Worm (Caenorhabditis elegans) whole organism, young adult: ENCODE measurements around the gene Y73B6BL.288.

Experiments used
- B0035.1 ChIP-seq: sonication (generic microtip); optimal IDR thresholded peaks from 2 replicates; lab custom pipeline; 2016; ENCODE audit warnings: missing genetic modification characterization, mild to moderate bottlenecking, missing compliant biosample characterization, missing genotype, missing genetic modification reagents
- C06A6.2 ChIP-seq: fragments of 200-800 bp; sonication (Bioruptor generic); conservative IDR thresholded peaks from 2 replicates; pipeline ENCODE4 v1.3.6; 2022; ENCODE audit warnings: missing genetic modification characterization, missing compliant biosample characterization
- D2030.7 ChIP-seq: fragments of 200-800 bp; sonication (Bioruptor generic); IDR thresholded peaks from 2 replicates; pipeline ENCODE4 v1.3.6; 2022; ENCODE audit warnings: missing genetic modification reagents, missing genetic modification characterization, missing compliant biosample characterization
- F23B12.7 ChIP-seq: sonication (generic microtip); optimal IDR thresholded peaks from 2 replicates; lab custom pipeline; 2017; ENCODE audit warnings: missing genetic modification characterization, mild to moderate bottlenecking, missing compliant biosample characterization, antibody characterized with exemption, moderate library complexity; ENCODE audit not compliant: insufficient read depth
- F37B4.10 ChIP-seq: fragments of 200-800 bp; sonication (Bioruptor generic); IDR thresholded peaks from 2 replicates; pipeline ENCODE4 v1.3.6; 2022; ENCODE audit warnings: missing genetic modification characterization, missing compliant biosample characterization
- F57C9.4 ChIP-seq: sonication (generic microtip); optimal IDR thresholded peaks from 2 replicates; lab custom pipeline; 2017; ENCODE audit warnings: mild to moderate bottlenecking, missing genetic modification characterization, missing compliant biosample characterization
- K12H6.12 ChIP-seq: fragments of 200-800 bp; sonication (Bioruptor generic); optimal IDR thresholded peaks from 2 replicates; lab custom pipeline; 2018; ENCODE audit warnings: mild to moderate bottlenecking, missing genetic modification characterization, missing compliant biosample characterization
- Y56A3A.18 ChIP-seq: fragments of 200-800 bp; sonication (Bioruptor generic); IDR thresholded peaks from 2 replicates; pipeline ENCODE4 v1.3.6; 2022; ENCODE audit warnings: missing genetic modification reagents, missing genetic modification characterization, missing compliant biosample characterization
- Y79H2A.3 ChIP-seq: fragments of 200-800 bp; sonication (Bioruptor generic); conservative IDR thresholded peaks from 2 replicates; pipeline ENCODE4 v1.3.6; 2022; ENCODE audit warnings: missing genetic modification reagents, missing genetic modification characterization, missing compliant biosample characterization
- ZK185.1 ChIP-seq: sonication (generic microtip); optimal IDR thresholded peaks from 2 replicates; lab custom pipeline; 2016; ENCODE audit warnings: mild to moderate bottlenecking, missing genetic modification characterization, missing compliant biosample characterization; ENCODE audit not compliant: poor library complexity, severe bottlenecking
- ama-1 ChIP-seq, 3 experiments: fragments of 150-350 bp in 1 of 3; sonication (generic microtip) in 2 of 3; optimal IDR thresholded peaks; 2 replicates each; lab custom pipeline; 2014 to 2018; ENCODE audit warnings: missing biosample characterization in 2 of 3, missing genetic modification characterization in 2 of 3, missing genetic modification reagents in 2 of 3
- attf-3 ChIP-seq: fragments of 200-800 bp; sonication (Bioruptor generic); conservative IDR thresholded peaks from 2 replicates; pipeline ENCODE4 v1.3.6; 2022; ENCODE audit warnings: missing genetic modification reagents, missing genetic modification characterization, missing compliant biosample characterization
- attf-5 ChIP-seq: fragments of 200-800 bp; sonication (Bioruptor generic); optimal IDR thresholded peaks from 2 replicates; lab custom pipeline; 2018; ENCODE audit warnings: mild to moderate bottlenecking, missing genetic modification characterization, missing compliant biosample characterization
- attf-6 ChIP-seq: fragments of 200-800 bp; sonication (Bioruptor generic); IDR thresholded peaks from 2 replicates; pipeline ENCODE4 v1.3.6; 2022; ENCODE audit warnings: missing genetic modification reagents, missing genetic modification characterization, missing compliant biosample characterization
- bed-2 ChIP-seq: fragments of 200-800 bp; sonication (Bioruptor generic); IDR thresholded peaks from 2 replicates; pipeline ENCODE4 v1.3.6; 2022; ENCODE audit warnings: missing genetic modification reagents, missing genetic modification characterization, missing compliant biosample characterization
- ceh-100 ChIP-seq: fragments of 200-800 bp; sonication (Bioruptor generic); IDR thresholded peaks from 2 replicates; pipeline ENCODE4 v1.3.6; 2022; ENCODE audit warnings: missing genetic modification reagents, missing genetic modification characterization, missing compliant biosample characterization
- ceh-27 ChIP-seq: fragments of 200-800 bp; sonication (Bioruptor generic); optimal IDR thresholded peaks from 2 replicates; lab custom pipeline; 2018; ENCODE audit warnings: mild to moderate bottlenecking, missing genetic modification characterization, moderate library complexity, missing compliant biosample characterization
- ceh-58 ChIP-seq: fragments of 200-800 bp; sonication (Bioruptor generic); IDR thresholded peaks from 2 replicates; pipeline ENCODE4 v1.3.6; 2022; ENCODE audit warnings: missing genetic modification characterization, missing compliant biosample characterization
- ceh-79 ChIP-seq: sonication (generic microtip); optimal IDR thresholded peaks from 2 replicates; lab custom pipeline; 2017; ENCODE audit warnings: mild to moderate bottlenecking, missing genetic modification characterization, missing compliant biosample characterization
- die-1 ChIP-seq: sonication (generic microtip); optimal IDR thresholded peaks from 2 replicates; lab custom pipeline; 2016; ENCODE audit warnings: missing genotype, mild to moderate bottlenecking, missing genetic modification characterization, missing compliant biosample characterization
- dox-1 ChIP-seq: fragments of 200-800 bp; sonication (Bioruptor generic); IDR thresholded peaks from 2 replicates; pipeline ENCODE4 v1.3.6; 2022; ENCODE audit warnings: missing genetic modification reagents, missing genetic modification characterization, missing compliant biosample characterization
- efl-1 ChIP-seq: fragments of 150-350 bp; optimal IDR thresholded peaks from 2 replicates; lab custom pipeline; 2014; ENCODE audit warnings: missing biosample characterization, missing genetic modification reagents, missing genetic modification characterization
- egl-18 ChIP-seq: fragments of 200-800 bp; sonication (Bioruptor generic); IDR thresholded peaks from 2 replicates; pipeline ENCODE4 v1.3.6; 2022; ENCODE audit warnings: missing genetic modification reagents, missing genetic modification characterization, missing compliant biosample characterization
- egrh-3 ChIP-seq: fragments of 200-800 bp; sonication (Bioruptor generic); IDR thresholded peaks from 2 replicates; pipeline ENCODE4 v1.3.6; 2022; ENCODE audit warnings: missing genetic modification reagents, missing genetic modification characterization, missing compliant biosample characterization
- ets-4 ChIP-seq: fragments of 200-800 bp; sonication (Bioruptor generic); optimal IDR thresholded peaks from 2 replicates; lab custom pipeline; 2018; ENCODE audit warnings: mild to moderate bottlenecking, missing genetic modification characterization, missing compliant biosample characterization
- fkh-3 ChIP-seq: sonication (generic microtip); optimal IDR thresholded peaks from 2 replicates; lab custom pipeline; 2016; ENCODE audit warnings: mild to moderate bottlenecking, missing genetic modification characterization, missing compliant biosample characterization
- hlh-12 ChIP-seq: sonication (generic microtip); optimal IDR thresholded peaks from 2 replicates; lab custom pipeline; 2016; ENCODE audit warnings: missing genetic modification characterization, missing compliant biosample characterization
- lag-1 ChIP-seq: fragments of 200-800 bp; sonication (Bioruptor generic); IDR thresholded peaks from 2 replicates; pipeline ENCODE4 v1.3.6; 2022; ENCODE audit warnings: missing genetic modification reagents, missing genetic modification characterization, missing compliant biosample characterization
- let-607 ChIP-seq, 2 experiments: fragments of 200-800 bp in 1 of 2; sonication (Bioruptor generic) in 1 of 2; sonication (generic microtip) in 1 of 2; optimal IDR thresholded peaks; 2 replicates each; lab custom pipeline; 2016 to 2018; ENCODE audit warnings: mild to moderate bottlenecking in 2 of 2, missing compliant biosample characterization in 2 of 2, missing genetic modification characterization in 2 of 2, moderate library complexity in 2 of 2, missing genotype in 1 of 2
- lin-54 ChIP-seq: fragments of 200-800 bp; sonication (Bioruptor generic); optimal IDR thresholded peaks from 2 replicates; lab custom pipeline; 2018; ENCODE audit warnings: mild to moderate bottlenecking, missing genetic modification characterization, missing compliant biosample characterization
- lsy-27 ChIP-seq: sonication (generic microtip); optimal IDR thresholded peaks from 2 replicates; lab custom pipeline; 2017; ENCODE audit warnings: missing genetic modification characterization, mild to moderate bottlenecking, missing compliant biosample characterization, antibody characterized with exemption, missing genotype, borderline replicate concordance; ENCODE audit not compliant: insufficient read depth
- mcd-1 ChIP-seq: fragments of 200-800 bp; sonication (Bioruptor generic); IDR thresholded peaks from 2 replicates; pipeline ENCODE4 v1.3.6; 2022; ENCODE audit warnings: missing genetic modification reagents, missing genetic modification characterization, missing compliant biosample characterization
- mes-4 ChIP-seq: sonication (generic microtip); optimal IDR thresholded peaks from 2 replicates; lab custom pipeline; 2016; ENCODE audit warnings: missing genotype, missing genetic modification characterization, missing compliant biosample characterization
- mxl-1 ChIP-seq: sonication (generic microtip); optimal IDR thresholded peaks from 2 replicates; lab custom pipeline; 2016; ENCODE audit warnings: missing genetic modification characterization, missing compliant biosample characterization
- nhr-179 ChIP-seq: sonication (generic microtip); optimal IDR thresholded peaks from 2 replicates; lab custom pipeline; 2016; ENCODE audit warnings: mild to moderate bottlenecking, missing genetic modification characterization, missing compliant biosample characterization
- nhr-90 ChIP-seq: sonication (generic microtip); optimal IDR thresholded peaks from 2 replicates; lab custom pipeline; 2016; ENCODE audit warnings: missing genotype, mild to moderate bottlenecking, missing genetic modification characterization, missing compliant biosample characterization
- pha-4 ChIP-seq: fragments of 150-350 bp; sonication (generic microtip); optimal IDR thresholded peaks from 2 replicates; lab custom pipeline; 2014; ENCODE audit warnings: missing biosample characterization, missing genetic modification reagents, missing genetic modification characterization
- snpc-1.1 ChIP-seq: sonication (generic microtip); optimal IDR thresholded peaks from 2 replicates; lab custom pipeline; 2017; ENCODE audit warnings: missing genetic modification characterization, mild to moderate bottlenecking, missing compliant biosample characterization, antibody characterized with exemption, moderate library complexity, missing genotype, missing genetic modification reagents; ENCODE audit not compliant: insufficient read depth
- snpc-1.3 ChIP-seq: sonication (generic microtip); optimal IDR thresholded peaks from 2 replicates; lab custom pipeline; 2017; ENCODE audit warnings: missing genetic modification characterization, mild to moderate bottlenecking, missing compliant biosample characterization, antibody characterized with exemption, moderate library complexity, missing genotype, missing genetic modification reagents; ENCODE audit not compliant: insufficient read depth
- snpc-4 ChIP-seq, 5 experiments: fragments of 150-350 bp in 1 of 5; sonication (generic microtip) in 4 of 5; optimal IDR thresholded peaks; 2 replicates each; lab custom pipeline; 2014 to 2018; ENCODE audit warnings: missing genetic modification characterization in 5 of 5, missing biosample characterization in 3 of 5, antibody characterized with exemption in 2 of 5, mild to moderate bottlenecking in 2 of 5, missing compliant biosample characterization in 2 of 5, missing genotype in 2 of 5, moderate library complexity in 2 of 5, missing genetic modification reagents in 1 of 5
- tbp1 ChIP-seq: fragments of 200-800 bp; sonication (Bioruptor generic); optimal IDR thresholded peaks from 2 replicates; lab custom pipeline; 2018; ENCODE audit warnings: mild to moderate bottlenecking, missing genetic modification characterization, missing compliant biosample characterization
- xnd-1 ChIP-seq: sonication (generic microtip); optimal IDR thresholded peaks from 2 replicates; lab custom pipeline; 2016; ENCODE audit warnings: missing genotype, missing genetic modification reagents, missing genetic modification characterization, missing compliant biosample characterization
- ztf-25 ChIP-seq: fragments of 200-800 bp; sonication (Bioruptor generic); IDR thresholded peaks from 2 replicates; pipeline ENCODE4 v1.3.6; 2022; ENCODE audit warnings: missing genetic modification reagents, missing genetic modification characterization, missing compliant biosample characterization
- ztf-26 ChIP-seq: sonication (generic microtip); optimal IDR thresholded peaks from 2 replicates; lab custom pipeline; 2017; ENCODE audit warnings: missing genetic modification characterization, missing compliant biosample characterization
- ztf-28 ChIP-seq: fragments of 200-800 bp; sonication (Bioruptor generic); IDR thresholded peaks from 2 replicates; pipeline ENCODE4 v1.3.6; 2022; ENCODE audit warnings: missing genetic modification reagents, missing genetic modification characterization, missing compliant biosample characterization
- ztf-3 ChIP-seq: fragments of 200-800 bp; sonication (Bioruptor generic); optimal IDR thresholded peaks from 2 replicates; lab custom pipeline; 2018; ENCODE audit warnings: mild to moderate bottlenecking, missing genetic modification characterization, missing compliant biosample characterization
- ztf-6 ChIP-seq: fragments of 200-800 bp; sonication (Bioruptor generic); IDR thresholded peaks from 2 replicates; pipeline ENCODE4 v1.3.6; 2022; ENCODE audit warnings: missing genetic modification reagents, missing genetic modification characterization, missing compliant biosample characterization

Y73B6BL.288 gene

ce11 chrIV:6325772-6326171 is 16.6 kb downstream of the Y73B6BL.288 start (continued):
- peak; percentile 70; the same call in 1 of the 2 replicates for TF ChIP-seq attf-6
- no peak for TF ChIP-seq ceh-27 (GFP tag; lab: Kevin White, UChicago)
- TF ChIP-seq fkh-3: no peak
- no peak for TF ChIP-seq nhr-179
- TF ChIP-seq snpc-1.3 (tag; lab: Kevin White, UChicago): peak; percentile 19
- TF ChIP-seq F23B12.7 (tag; lab: Kevin White, UChicago): no peak
- no peak for TF ChIP-seq let-607 (tag; optimal IDR thresholded peaks at IDR 0.05; lab: Kevin White, UChicago)
- TF ChIP-seq mxl-1 (tag; lab: Kevin White, UChicago): peak; percentile 40
- TF ChIP-seq attf-3 (GFP tag; lab: Robert Waterston, UW): no peak
- no peak for TF ChIP-seq ztf-26 (tag; lab: Kevin White, UChicago)
- no peak for TF ChIP-seq ztf-25 (GFP tag; lab: Robert Waterston, UW)
- TF ChIP-seq ama-1 (optimal IDR thresholded peaks at IDR 0.05; lab: Kevin White, UChicago): no peak
- TF ChIP-seq ama-1 (GFP tag; optimal IDR thresholded peaks at IDR 0.05; lab: Kevin White, UChicago): no peak
- no peak for TF ChIP-seq mes-4 (tag; lab: Kevin White, UChicago)
- TF ChIP-seq mcd-1 (GFP tag; lab: Robert Waterston, UW): no peak
- peak; percentile 49 for TF ChIP-seq snpc-4 (GFP tag; optimal IDR thresholded peaks at IDR 0.05; lab: Kevin White, UChicago)
- peak in 2 of 4 experiments; percentile 44 to 69 for TF ChIP-seq snpc-4 (tag; optimal IDR thresholded peaks at IDR 0.05; lab: Kevin White, UChicago)
- no peak for TF ChIP-seq egrh-3 (GFP tag; lab: Robert Waterston, UW)
- TF ChIP-seq F57C9.4 (tag; lab: Kevin White, UChicago): peak; percentile 67
- no peak for TF ChIP-seq dox-1
- no peak for TF ChIP-seq ceh-100
- TF ChIP-seq lin-54: peak; percentile 31
- no peak for TF ChIP-seq attf-5 (GFP tag; lab: Kevin White, UChicago)
- TF ChIP-seq egl-18: no peak
- no peak for TF ChIP-seq C06A6.2 (GFP tag; lab: Robert Waterston, UW)
- no peak for TF ChIP-seq lsy-27 (tag; lab: Kevin White, UChicago)
- TF ChIP-seq nhr-90 (tag; lab: Kevin White, UChicago): no peak
- no peak for TF ChIP-seq hlh-12 (tag; lab: Kevin White, UChicago)
- TF ChIP-seq ztf-28 (GFP tag; lab: Robert Waterston, UW): no peak
- 0 out of 2 replicates have a peak, but pooled peaks have one; percentile 71 for TF ChIP-seq Y56A3A.18 (GFP tag; lab: Robert Waterston, UW)
- no peak for TF ChIP-seq xnd-1 (tag; lab: Kevin White, UChicago)
- TF ChIP-seq ztf-6: no peak
- no peak for TF ChIP-seq pha-4
- TF ChIP-seq ets-4 (GFP tag; lab: Kevin White, UChicago): no peak
- no peak for TF ChIP-seq ztf-3 (GFP tag; lab: Kevin White, UChicago)
- no peak for TF ChIP-seq K12H6.12 (tag; lab: Kevin White, UChicago)
- no peak for TF ChIP-seq F37B4.10 (GFP tag; lab: Robert Waterston, UW)
- TF ChIP-seq tbp1 (GFP tag; lab: Kevin White, UChicago): peak; percentile 29
- TF ChIP-seq ceh-79 (tag; lab: Kevin White, UChicago): peak; percentile 55
- TF ChIP-seq efl-1 (GFP tag; lab: Kevin White, UChicago): no peak
- no peak for TF ChIP-seq ceh-58 (GFP tag; lab: Robert Waterston, UW)
- TF ChIP-seq Y79H2A.3 (GFP tag; lab: Robert Waterston, UW): no peak
- no peak; the same call in 1 of the 2 replicates for TF ChIP-seq D2030.7 (GFP tag; lab: Robert Waterston, UW)
- no peak for TF ChIP-seq ZK185.1 (tag; lab: Kevin White, UChicago)
- TF ChIP-seq die-1: no peak
- no peak for TF ChIP-seq snpc-1.1 (tag; lab: Kevin White, UChicago)
- TF ChIP-seq bed-2: no peak
- no peak for TF ChIP-seq B0035.1 (tag; lab: Kevin White, UChicago)
- TF ChIP-seq lag-1 (GFP tag; lab: Robert Waterston, UW): no peak
